Worm (Caenorhabditis elegans) whole organism, young adult: ENCODE data around the gene srd-31.

Experiments used
- B0035.1 ChIP-seq: sonication (generic microtip); optimal IDR thresholded peaks from 2 replicates; lab custom pipeline; 2016; ENCODE audit warnings: missing genetic modification characterization, mild to moderate bottlenecking, missing compliant biosample characterization, missing genotype, missing genetic modification reagents
- C06A6.2 ChIP-seq: fragments of 200-800 bp; sonication (Bioruptor generic); conservative IDR thresholded peaks from 2 replicates; pipeline ENCODE4 v1.3.6; 2022; ENCODE audit warnings: missing genetic modification characterization, missing compliant biosample characterization
- C17E4.6 ChIP-seq: fragments of 200-800 bp; sonication (Bioruptor generic); IDR thresholded peaks from 2 replicates; pipeline ENCODE4 v1.3.6; 2022; ENCODE audit warnings: missing genetic modification reagents, missing genetic modification characterization, missing compliant biosample characterization
- F23B12.7 ChIP-seq: sonication (generic microtip); optimal IDR thresholded peaks from 2 replicates; lab custom pipeline; 2017; ENCODE audit warnings: missing genetic modification characterization, mild to moderate bottlenecking, missing compliant biosample characterization, antibody characterized with exemption, moderate library complexity; ENCODE audit not compliant: insufficient read depth
- Y95B8A.8 ChIP-seq: fragments of 200-800 bp; sonication (Bioruptor generic); IDR thresholded peaks from 2 replicates; pipeline ENCODE4 v1.3.6; 2022; ENCODE audit warnings: missing genetic modification reagents, missing genetic modification characterization, missing compliant biosample characterization
- aptf-2 ChIP-seq: fragments of 200-800 bp; sonication (Bioruptor generic); conservative IDR thresholded peaks from 2 replicates; pipeline ENCODE4 v1.3.6; 2022; ENCODE audit warnings: missing genetic modification reagents, missing genetic modification characterization, missing compliant biosample characterization
- aptf-3 ChIP-seq: fragments of 200-800 bp; sonication (Bioruptor generic); IDR thresholded peaks from 2 replicates; pipeline ENCODE4 v1.3.6; 2022; ENCODE audit warnings: missing genetic modification characterization, missing compliant biosample characterization
- attf-5 ChIP-seq: fragments of 200-800 bp; sonication (Bioruptor generic); optimal IDR thresholded peaks from 2 replicates; lab custom pipeline; 2018; ENCODE audit warnings: mild to moderate bottlenecking, missing genetic modification characterization, missing compliant biosample characterization
- attf-6 ChIP-seq: fragments of 200-800 bp; sonication (Bioruptor generic); IDR thresholded peaks from 2 replicates; pipeline ENCODE4 v1.3.6; 2022; ENCODE audit warnings: missing genetic modification reagents, missing genetic modification characterization, missing compliant biosample characterization
- cebp-1 ChIP-seq, 2 experiments: fragments of 200-800 bp in 1 of 2; sonication (Bioruptor generic) in 1 of 2; sonication (generic microtip) in 1 of 2; IDR thresholded peaks in 1 of 2; optimal IDR thresholded peaks in 1 of 2; 2 replicates each; pipeline versions ENCODE4 v1.3.6 to Lab custom; 2017 to 2022; ENCODE audit warnings: missing compliant biosample characterization in 2 of 2, missing genetic modification characterization in 2 of 2, mild to moderate bottlenecking in 1 of 2, missing genetic modification reagents in 1 of 2, moderate library complexity in 1 of 2
- ceh-100 ChIP-seq: fragments of 200-800 bp; sonication (Bioruptor generic); IDR thresholded peaks from 2 replicates; pipeline ENCODE4 v1.3.6; 2022; ENCODE audit warnings: missing genetic modification reagents, missing genetic modification characterization, missing compliant biosample characterization
- ceh-79 ChIP-seq: sonication (generic microtip); optimal IDR thresholded peaks from 2 replicates; lab custom pipeline; 2017; ENCODE audit warnings: mild to moderate bottlenecking, missing genetic modification characterization, missing compliant biosample characterization
- ceh-91 ChIP-seq: fragments of 200-800 bp; sonication (Bioruptor generic); IDR thresholded peaks from 2 replicates; pipeline ENCODE4 v1.3.6; 2022; ENCODE audit warnings: missing genetic modification reagents, missing genetic modification characterization, missing compliant biosample characterization
- dox-1 ChIP-seq: fragments of 200-800 bp; sonication (Bioruptor generic); IDR thresholded peaks from 2 replicates; pipeline ENCODE4 v1.3.6; 2022; ENCODE audit warnings: missing genetic modification reagents, missing genetic modification characterization, missing compliant biosample characterization
- dpff-1 ChIP-seq: sonication (generic microtip); optimal IDR thresholded peaks from 2 replicates; lab custom pipeline; 2017; ENCODE audit warnings: mild to moderate bottlenecking, missing genetic modification characterization, missing compliant biosample characterization
- dpl-1 ChIP-seq: fragments of 150-350 bp; optimal IDR thresholded peaks from 2 replicates; lab custom pipeline; 2014; ENCODE audit warnings: missing biosample characterization, missing genetic modification reagents, missing genetic modification characterization
- egl-18 ChIP-seq: fragments of 200-800 bp; sonication (Bioruptor generic); IDR thresholded peaks from 2 replicates; pipeline ENCODE4 v1.3.6; 2022; ENCODE audit warnings: missing genetic modification reagents, missing genetic modification characterization, missing compliant biosample characterization
- egrh-3 ChIP-seq: fragments of 200-800 bp; sonication (Bioruptor generic); IDR thresholded peaks from 2 replicates; pipeline ENCODE4 v1.3.6; 2022; ENCODE audit warnings: missing genetic modification reagents, missing genetic modification characterization, missing compliant biosample characterization
- fkh-3 ChIP-seq: sonication (generic microtip); optimal IDR thresholded peaks from 2 replicates; lab custom pipeline; 2016; ENCODE audit warnings: mild to moderate bottlenecking, missing genetic modification characterization, missing compliant biosample characterization
- lag-1 ChIP-seq: fragments of 200-800 bp; sonication (Bioruptor generic); IDR thresholded peaks from 2 replicates; pipeline ENCODE4 v1.3.6; 2022; ENCODE audit warnings: missing genetic modification reagents, missing genetic modification characterization, missing compliant biosample characterization
- let-607 ChIP-seq, 2 experiments: fragments of 200-800 bp in 1 of 2; sonication (Bioruptor generic) in 1 of 2; sonication (generic microtip) in 1 of 2; optimal IDR thresholded peaks; 2 replicates each; lab custom pipeline; 2016 to 2018; ENCODE audit warnings: mild to moderate bottlenecking in 2 of 2, missing compliant biosample characterization in 2 of 2, missing genetic modification characterization in 2 of 2, moderate library complexity in 2 of 2, missing genotype in 1 of 2
- lin-26 ChIP-seq: fragments of 200-800 bp; sonication (Bioruptor generic); IDR thresholded peaks from 2 replicates; pipeline ENCODE4 v1.3.6; 2022; ENCODE audit warnings: missing genetic modification reagents, missing genetic modification characterization, missing compliant biosample characterization
- lin-40 ChIP-seq: sonication (generic microtip); optimal IDR thresholded peaks from 2 replicates; lab custom pipeline; 2016; ENCODE audit warnings: missing genetic modification characterization, mild to moderate bottlenecking, missing compliant biosample characterization, missing genotype, missing genetic modification reagents
- lsl-1 ChIP-seq: fragments of 200-800 bp; sonication (Bioruptor generic); optimal IDR thresholded peaks from 2 replicates; lab custom pipeline; 2018; ENCODE audit warnings: mild to moderate bottlenecking, missing genetic modification characterization, moderate library complexity, missing compliant biosample characterization
- madf-8 ChIP-seq: fragments of 200-800 bp; sonication (Bioruptor generic); conservative IDR thresholded peaks from 2 replicates; pipeline ENCODE4 v1.3.6; 2022; ENCODE audit warnings: missing genetic modification reagents, missing genetic modification characterization, missing compliant biosample characterization
- mcd-1 ChIP-seq: fragments of 200-800 bp; sonication (Bioruptor generic); IDR thresholded peaks from 2 replicates; pipeline ENCODE4 v1.3.6; 2022; ENCODE audit warnings: missing genetic modification reagents, missing genetic modification characterization, missing compliant biosample characterization
- nfya-2 ChIP-seq: fragments of 200-800 bp; sonication (Bioruptor generic); IDR thresholded peaks from 2 replicates; pipeline ENCODE4 v1.3.6; 2022; ENCODE audit warnings: missing genetic modification reagents, missing genetic modification characterization, missing compliant biosample characterization
- nhr-80 ChIP-seq: sonication (generic microtip); optimal IDR thresholded peaks from 2 replicates; lab custom pipeline; 2016; ENCODE audit warnings: missing genetic modification characterization, missing compliant biosample characterization
- rpc-1 ChIP-seq, 2 experiments: fragments of 150-350 bp in 1 of 2; sonication (generic microtip) in 1 of 2; optimal IDR thresholded peaks; 2 replicates each; lab custom pipeline; 2014 to 2018; ENCODE audit warnings: missing biosample characterization in 1 of 2, missing genetic modification characterization in 1 of 2, missing genetic modification reagents in 1 of 2, missing genotype in 1 of 2
- tbp1 ChIP-seq: fragments of 200-800 bp; sonication (Bioruptor generic); optimal IDR thresholded peaks from 2 replicates; lab custom pipeline; 2018; ENCODE audit warnings: mild to moderate bottlenecking, missing genetic modification characterization, missing compliant biosample characterization
- ztf-18 ChIP-seq: sonication (generic microtip); optimal IDR thresholded peaks from 2 replicates; lab custom pipeline; 2016; ENCODE audit warnings: missing genotype, mild to moderate bottlenecking, missing genetic modification characterization, missing compliant biosample characterization
- ztf-22 ChIP-seq: fragments of 200-800 bp; sonication (Bioruptor generic); optimal IDR thresholded peaks from 2 replicates; lab custom pipeline; 2018; ENCODE audit warnings: mild to moderate bottlenecking, missing genetic modification characterization, moderate library complexity, missing compliant biosample characterization
- ztf-6 ChIP-seq: fragments of 200-800 bp; sonication (Bioruptor generic); IDR thresholded peaks from 2 replicates; pipeline ENCODE4 v1.3.6; 2022; ENCODE audit warnings: missing genetic modification reagents, missing genetic modification characterization, missing compliant biosample characterization

The srd-31 gene

ce11 chrV:7634657-7635056 is at the start of gene srd-31:
Gene srd-31 (minus strand): TSS chrV:7634757.
- no peak for TF ChIP-seq ceh-100 (GFP tag; lab: Robert Waterston, UW)
- TF ChIP-seq egl-18 (GFP tag; lab: Robert Waterston, UW): no peak
- no peak for TF ChIP-seq nhr-80 (tag; lab: Kevin White, UChicago)
- TF ChIP-seq dpl-1 (GFP tag; lab: Kevin White, UChicago): no peak
- TF ChIP-seq dpff-1 (tag; lab: Kevin White, UChicago): no peak
- TF ChIP-seq rpc-1 (optimal IDR thresholded peaks at IDR 0.05; lab: Kevin White, UChicago): no peak
- TF ChIP-seq rpc-1 (tag; optimal IDR thresholded peaks at IDR 0.05; lab: Kevin White, UChicago): no peak
- TF ChIP-seq attf-5 (GFP tag; lab: Kevin White, UChicago): no peak
- TF ChIP-seq ceh-91 (GFP tag; lab: Robert Waterston, UW): no peak
- TF ChIP-seq B0035.1 (tag; lab: Kevin White, UChicago): no peak
- no peak for TF ChIP-seq ztf-22
- TF ChIP-seq mcd-1: no peak

ce11 chrV:7683907-7684655 is 49.5 kb upstream of the srd-31 start, which contains the start of gene sre-11:
Gene sre-11 (minus strand): TSS chrV:7683957.
- no peak for TF ChIP-seq lsl-1 (GFP tag; lab: Kevin White, UChicago)

ce11 chrV:7681388-7681787 is 46.8 kb upstream of the srd-31 start, which contains the start of gene cyp-33A1:
Gene cyp-33A1 (minus strand): TSS chrV:7681459.
- TF ChIP-seq egrh-3 (GFP tag; lab: Robert Waterston, UW) (no peak), attf-5 (GFP tag; lab: Kevin White, UChicago) (peak; percentile 47), nhr-80 (tag; lab: Kevin White, UChicago) (peak; percentile 30), let-607 (tag; optimal IDR thresholded peaks at IDR 0.05; lab: Kevin White, UChicago) (no peak), F23B12.7 (tag; lab: Kevin White, UChicago) (peak; percentile 33), aptf-2 (no peak), rpc-1 (optimal IDR thresholded peaks at IDR 0.05; lab: Kevin White, UChicago) (no peak), rpc-1 (tag; optimal IDR thresholded peaks at IDR 0.05; lab: Kevin White, UChicago) (no peak)

- TF ChIP-seq fkh-3 (tag; lab: Kevin White, UChicago) (no peak), egrh-3 (GFP tag; lab: Robert Waterston, UW) (no peak), lag-1 (GFP tag; lab: Robert Waterston, UW) (no peak), B0035.1 (tag; lab: Kevin White, UChicago) (no peak), ceh-79 (tag; lab: Kevin White, UChicago) (no peak), tbp1 (GFP tag; lab: Kevin White, UChicago) (no peak), dox-1 (GFP tag; lab: Robert Waterston, UW) (no peak)
Measured at ce11 chrV:7675904-7676303, 41.3 kb upstream of the srd-31 start, which contains the start of gene C12D5.3. Gene C12D5.3 (plus strand): TSS chrV:7676204.

- TF ChIP-seq cebp-1 (GFP tag; IDR thresholded peaks at IDR 0.05; lab: Robert Waterston, UW) (no peak), cebp-1 (tag; optimal IDR thresholded peaks at IDR 0.05; lab: Kevin White, UChicago) (no peak), dpff-1 (tag; lab: Kevin White, UChicago) (no peak), ztf-18 (tag; lab: Kevin White, UChicago) (no peak), aptf-3 (no peak), C06A6.2 (GFP tag; lab: Robert Waterston, UW) (no peak), Y95B8A.8 (GFP tag; lab: Robert Waterston, UW) (no peak), attf-6 (GFP tag; lab: Robert Waterston, UW) (no peak), nfya-2 (no peak), C17E4.6 (GFP tag; lab: Robert Waterston, UW) (no peak), lin-26 (GFP tag; lab: Robert Waterston, UW) (no peak), ztf-6 (GFP tag; lab: Robert Waterston, UW) (no peak), lin-40 (no peak), madf-8 (GFP tag; lab: Robert Waterston, UW) (no peak)
Measured at ce11 chrV:7672258-7672657, 37.7 kb upstream of the srd-31 start, which contains the start of gene C12D5.4. Gene C12D5.4 (plus strand): TSS chrV:7672558.
